Fruit fly (Drosophila melanogaster): Measurements from ENCODE around the gene Sgs8.
"Not testable (repeated sequence)": the region's sequence is repeated elsewhere in the genome, so short reads cannot be mapped to it uniquely, and the experiment has no call there.

The Sgs8 gene

DNA sequence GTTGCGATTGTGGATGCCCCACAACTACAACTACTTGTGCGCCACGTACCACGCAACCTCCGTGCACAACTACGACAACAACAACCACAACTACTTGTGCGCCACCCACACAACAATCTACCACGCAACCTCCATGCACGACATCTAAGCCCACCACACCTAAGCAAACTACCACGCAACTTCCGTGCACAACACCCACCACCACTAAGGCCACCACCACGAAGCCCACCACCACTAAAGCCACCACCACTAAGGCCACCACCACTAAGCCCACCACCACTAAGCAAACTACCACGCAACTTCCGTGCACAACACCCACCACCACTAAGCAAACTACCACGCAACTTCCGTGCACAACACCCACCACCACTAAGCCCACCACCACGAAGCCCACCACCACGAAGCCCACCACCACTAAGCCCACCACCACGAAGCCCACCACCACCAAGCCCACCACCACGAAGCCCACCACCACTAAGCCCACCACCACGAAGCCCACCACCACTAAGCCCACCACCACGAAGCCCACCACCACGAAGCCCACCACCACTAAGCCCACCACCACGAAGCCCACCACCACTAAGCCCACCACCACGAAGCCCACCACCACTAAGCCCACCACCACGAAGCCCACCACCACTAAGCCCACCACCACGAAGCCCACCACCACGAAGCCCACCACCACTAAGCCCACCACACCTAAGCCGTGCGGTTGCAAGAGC lies 3.3 kb upstream of the Sgs8 start (continued):
- 0 out of 3 replicates have a peak, but pooled peaks have one; percentile 43 for TF ChIP-seq z (GFP tag; IDR thresholded peaks at IDR 0.05)
- TF ChIP-seq ase (GFP tag; IDR thresholded peaks at IDR 0.05), result peak; percentile 41; the same call in 1 of the 3 replicates
- peak; percentile 18 for TF ChIP-seq CG8478 (optimal IDR thresholded peaks at IDR 0.05)
- peak; percentile 63 for TF ChIP-seq CTCF (GFP tag; optimal IDR thresholded peaks at IDR 0.05)
- peak; percentile 21 for TF ChIP-seq CG2712 (tag; optimal IDR thresholded peaks at IDR 0.05)
- TF ChIP-seq CG18262 (tag; optimal IDR thresholded peaks at IDR 0.05), result peak; percentile 26
- peak; percentile 49 for TF ChIP-seq CG6854 (GFP tag; optimal IDR thresholded peaks at IDR 0.05)
- TF ChIP-seq ci (GFP tag; IDR thresholded peaks at IDR 0.05), result peak; percentile 71
- TF ChIP-seq CG8290 (GFP tag; optimal IDR thresholded peaks at IDR 0.05), result not testable (repeated sequence)
- peak in 1 of 2 experiments; percentile 85 for TF ChIP-seq CG8290 (tag; optimal IDR thresholded peaks at IDR 0.05)
- TF ChIP-seq ATbp (GFP tag; optimal IDR thresholded peaks at IDR 0.05), result peak; percentile 11
- peak in 1 of 2 experiments; percentile 2 for TF ChIP-seq Hr51 (GFP tag; optimal IDR thresholded peaks at IDR 0.05)
- TF ChIP-seq CoRest (tag; optimal IDR thresholded peaks at IDR 0.05), result peak; percentile 21
- TF ChIP-seq CG4360 (GFP tag; IDR thresholded peaks at IDR 0.05), result 0 out of 2 replicates have a peak, but pooled peaks have one; percentile 26
- peak; percentile 8 for TF ChIP-seq CG11723 (GFP tag; optimal IDR thresholded peaks at IDR 0.05)
- TF ChIP-seq CG2199 (GFP tag; IDR thresholded peaks at IDR 0.05), result peak; percentile 59; the same call in 1 of the 3 replicates
- TF ChIP-seq CG31441 (GFP tag; IDR thresholded peaks at IDR 0.05), result peak; percentile 34; the same call in 1 of the 2 replicates
- peak; percentile 22 for TF ChIP-seq CG4707 (GFP tag; optimal IDR thresholded peaks at IDR 0.05)
- 0 out of 2 replicates have a peak, but pooled peaks have one; percentile 17 for TF ChIP-seq vvl (GFP tag; IDR thresholded peaks at IDR 0.05)
- peak; percentile 69 for TF ChIP-seq CG5180 (GFP tag; optimal IDR thresholded peaks at IDR 0.05)
- TF ChIP-seq CG17385 (GFP tag; optimal IDR thresholded peaks at IDR 0.05), result peak; percentile 13
- 0 out of 2 replicates have a peak, but pooled peaks have one; percentile 20 for TF ChIP-seq stc (GFP tag; IDR thresholded peaks at IDR 0.05)
- peak; percentile 35 for TF ChIP-seq CG2678 (tag; optimal IDR thresholded peaks at IDR 0.05)
- TF ChIP-seq CG11504 (tag; optimal IDR thresholded peaks at IDR 0.05), result peak; percentile 26
- peak; percentile 6 for TF ChIP-seq Fer1 (GFP tag; optimal IDR thresholded peaks at IDR 0.05)
- TF ChIP-seq CG13296 (GFP tag; optimal IDR thresholded peaks at IDR 0.05), result peak; percentile 3
- peak; percentile 6 for TF ChIP-seq tap (tag; optimal IDR thresholded peaks at IDR 0.05)
- peak; percentile 4 for TF ChIP-seq CG2202 (tag; optimal IDR thresholded peaks at IDR 0.05)
- TF ChIP-seq CG11695 (GFP tag; IDR thresholded peaks at IDR 0.05), result 0 out of 3 replicates have a peak, but pooled peaks have one; percentile 19
- TF ChIP-seq HLHmδ (GFP tag; optimal IDR thresholded peaks at IDR 0.05), result peak; percentile 68
- TF ChIP-seq lab (GFP tag; optimal IDR thresholded peaks at IDR 0.05), result peak; percentile 11
- peak; percentile 37 for TF ChIP-seq CG10979 (tag; optimal IDR thresholded peaks at IDR 0.05)
- peak; percentile 20 for TF ChIP-seq CG6254 (GFP tag; optimal IDR thresholded peaks at IDR 0.05)
- 0 out of 3 replicates have a peak, but pooled peaks have one; percentile 17 for TF ChIP-seq CG17361 (GFP tag; IDR thresholded peaks at IDR 0.05)
- peak; percentile 68; the same call in 1 of the 2 replicates for TF ChIP-seq chm (GFP tag; IDR thresholded peaks at IDR 0.05)
- TF ChIP-seq CG14710 (tag; optimal IDR thresholded peaks at IDR 0.05), result peak; percentile 46
- peak; percentile 5 for TF ChIP-seq CG1603 (tag; optimal IDR thresholded peaks at IDR 0.05)
- 0 out of 3 replicates have a peak, but pooled peaks have one; percentile 16 for TF ChIP-seq sr (GFP tag; IDR thresholded peaks at IDR 0.05)
- TF ChIP-seq CG7987 (GFP tag; optimal IDR thresholded peaks at IDR 0.05), result peak; percentile 3
- TF ChIP-seq CG10267 (tag; optimal IDR thresholded peaks at IDR 0.05), result peak; percentile 19
